Fruit fly (Drosophila melanogaster): Measurements from ENCODE around the gene ple.
A peak's percentile ranks its signal among the peaks of the same experiment; 100 is the strongest.

Gene ple

dm6 chr3L:6708995-6709606 is 10.2 kb downstream of the ple start (continued):
- peak; percentile 89 for TF ChIP-seq CG6163 (GFP tag; IDR thresholded peaks at IDR 0.05)
- TF ChIP-seq CG8319 (GFP tag; optimal IDR thresholded peaks at IDR 0.05) = peak; percentile 72
- TF ChIP-seq spab (GFP tag; optimal IDR thresholded peaks at IDR 0.05) = peak; percentile 9
- TF ChIP-seq Eip75B (GFP tag; optimal IDR thresholded peaks at IDR 0.05) = peak; percentile 81
- TF ChIP-seq CG4318 (GFP tag; optimal IDR thresholded peaks at IDR 0.05) = peak; percentile 27
- peak; percentile 20 for TF ChIP-seq Blimp-1 (GFP tag; optimal IDR thresholded peaks at IDR 0.05)
- peak; percentile 61 for TF ChIP-seq Smox (GFP tag; optimal IDR thresholded peaks at IDR 0.05)
- TF ChIP-seq ss (GFP tag; optimal IDR thresholded peaks at IDR 0.05) = peak in 1 of 2 experiments; percentile 26
- TF ChIP-seq Eip78C (GFP tag) = peak; percentile 89
- TF ChIP-seq esn (GFP tag; optimal IDR thresholded peaks at IDR 0.05) = peak; percentile 84
- peak; percentile 21 for TF ChIP-seq Hr4 (GFP tag; optimal IDR thresholded peaks at IDR 0.05)
- no peak for TF ChIP-seq CG11294 (GFP tag; IDR thresholded peaks at IDR 0.05)
- TF ChIP-seq Eip93F (GFP tag; optimal IDR thresholded peaks at IDR 0.05) = no peak
- peak; percentile 80 for TF ChIP-seq CG7368 (GFP tag; optimal IDR thresholded peaks at IDR 0.05)
- TF ChIP-seq svp (GFP tag) = peak; percentile 18
- peak; percentile 66 for TF ChIP-seq CG10631 (GFP tag; optimal IDR thresholded peaks at IDR 0.05)
- TF ChIP-seq net (GFP tag; optimal IDR thresholded peaks at IDR 0.05) = peak; percentile 75

dm6 chr3L:6706723-6707591 is 12.4 kb downstream of the ple start:
- TF ChIP-seq net (GFP tag; optimal IDR thresholded peaks at IDR 0.05) = no peak
- TF ChIP-seq acj6 (GFP tag; optimal IDR thresholded peaks at IDR 0.05) = no peak
- no peak for TF ChIP-seq eg (GFP tag; IDR thresholded peaks at IDR 0.05)
- TF ChIP-seq Sox102F (GFP tag; optimal IDR thresholded peaks at IDR 0.05) = no peak
- no peak for TF ChIP-seq CG6854 (GFP tag; optimal IDR thresholded peaks at IDR 0.05)
- no peak for TF ChIP-seq fd59A (GFP tag; optimal IDR thresholded peaks at IDR 0.05)

DNA sequence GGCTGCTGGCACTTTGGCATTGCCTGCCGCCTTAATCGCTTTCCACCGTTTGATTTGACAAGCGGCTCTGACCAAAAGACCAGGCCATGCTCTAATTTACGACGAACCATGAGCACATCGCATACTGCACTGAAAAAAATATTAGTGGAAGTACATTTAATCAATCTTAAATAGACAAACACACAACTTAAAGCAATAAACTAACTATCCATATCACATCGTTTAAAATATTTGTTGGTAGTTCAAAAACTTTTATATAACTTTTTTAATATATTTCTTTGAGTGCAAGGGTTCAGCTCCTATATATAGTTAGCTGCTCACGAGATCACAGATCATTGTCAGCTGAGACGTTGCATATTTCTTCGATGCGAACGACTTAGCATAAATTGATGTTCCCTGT is 13.5 kb downstream of the ple start:
- TF ChIP-seq Eip75B (GFP tag; optimal IDR thresholded peaks at IDR 0.05) (no peak), CG15336 (GFP tag; IDR thresholded peaks at IDR 0.05) (no peak), CG3032 (tag; optimal IDR thresholded peaks at IDR 0.05) (no peak), Hr39 (GFP tag; optimal IDR thresholded peaks at IDR 0.05) (no peak), CG11294 (GFP tag; IDR thresholded peaks at IDR 0.05) (no peak), achi (GFP tag; optimal IDR thresholded peaks at IDR 0.05) (no peak), CG10669 (GFP tag; optimal IDR thresholded peaks at IDR 0.05) (no peak), dsx (GFP tag; optimal IDR thresholded peaks at IDR 0.05; ENCODE audit: poor library complexity, severe bottlenecking) (no peak), CG9139 (GFP tag; optimal IDR thresholded peaks at IDR 0.05) (no peak), pdm3 (GFP tag; optimal IDR thresholded peaks at IDR 0.05) (no peak), CG8119 (GFP tag; IDR thresholded peaks at IDR 0.05) (no peak), CG11762 (GFP tag; optimal IDR thresholded peaks at IDR 0.05; ENCODE audit: insufficient read depth) (no peak), Ets96B (tag; optimal IDR thresholded peaks at IDR 0.05) (no peak), CG1621 (tag; optimal IDR thresholded peaks at IDR 0.05) (no peak), vri (GFP tag; optimal IDR thresholded peaks at IDR 0.05) (no peak), eg (GFP tag; IDR thresholded peaks at IDR 0.05) (0 out of 3 replicates have a peak, but pooled peaks have one; percentile 19), CG6163 (GFP tag; IDR thresholded peaks at IDR 0.05) (peak; percentile 45; the same call in 1 of the 3 replicates), CG32006 (GFP tag; optimal IDR thresholded peaks at IDR 0.05) (peak; percentile 15), topi (GFP tag; optimal IDR thresholded peaks at IDR 0.05) (no peak), Hr4 (GFP tag; optimal IDR thresholded peaks at IDR 0.05) (peak; percentile 24), svp (GFP tag) (peak; percentile 41), CG6808 (GFP tag; optimal IDR thresholded peaks at IDR 0.05) (no peak), esn (GFP tag; optimal IDR thresholded peaks at IDR 0.05) (no peak), net (GFP tag; optimal IDR thresholded peaks at IDR 0.05) (no peak), CG6792 (GFP tag; optimal IDR thresholded peaks at IDR 0.05) (no peak), Gug (GFP tag; IDR thresholded peaks at IDR 0.05) (no peak), Lpt (GFP tag; optimal IDR thresholded peaks at IDR 0.05) (no peak), CG4318 (GFP tag; optimal IDR thresholded peaks at IDR 0.05) (no peak)

Data from whole organism, prepupa.